Worm (Caenorhabditis elegans) whole organism, L4 larva: ENCODE results near the gene F46G10.1.

Experiments
- F44E2.7 ChIP-seq: fragments of 200-800 bp; sonication (Bioruptor generic); IDR thresholded peaks from 2 replicates; pipeline ENCODE4 v2.1.2; 2022; ENCODE audit warnings: missing genetic modification characterization, missing compliant biosample characterization
- F49E8.2 ChIP-seq: sonication (generic microtip); optimal IDR thresholded peaks from 2 replicates; lab custom pipeline; 2016; ENCODE audit warnings: missing compliant biosample characterization, mild to moderate bottlenecking, missing genetic modification characterization, borderline replicate concordance
- T20F7.1 ChIP-seq: fragments of 200-800 bp; sonication (Bioruptor generic); optimal IDR thresholded peaks from 2 replicates; lab custom pipeline; 2018; ENCODE audit warnings: mild to moderate bottlenecking, missing genetic modification characterization, missing compliant biosample characterization
- Y105C5A.15 ChIP-seq: fragments of 200-800 bp; sonication (Bioruptor generic); IDR thresholded peaks from 2 replicates; pipeline ENCODE4 v1.3.6; 2022; ENCODE audit warnings: missing genetic modification characterization, missing compliant biosample characterization
- Y48G9A.11 ChIP-seq: fragments of 200-800 bp; sonication (Bioruptor generic); IDR thresholded peaks from 2 replicates; pipeline ENCODE4 v1.3.6; 2022; ENCODE audit warnings: missing genetic modification reagents, missing genetic modification characterization, missing compliant biosample characterization
- Y75B8A.6 ChIP-seq: fragments of 200-800 bp; sonication (Bioruptor generic); IDR thresholded peaks from 2 replicates; pipeline ENCODE4 v1.3.6; 2022; ENCODE audit warnings: missing genetic modification reagents, missing genetic modification characterization, missing compliant biosample characterization
- ZK546.5 ChIP-seq, 2 experiments: sonication (generic microtip); optimal IDR thresholded peaks; 2 replicates each; lab custom pipeline; 2017; ENCODE audit warnings: missing biosample characterization in 2 of 2, missing genetic modification characterization in 2 of 2
- ama-1 ChIP-seq: fragments of 150-350 bp; optimal IDR thresholded peaks from 2 replicates; lab custom pipeline; 2014; ENCODE audit warnings: inconsistent platforms, mixed read lengths
- arid-1 ChIP-seq: fragments of 200-800 bp; sonication (Bioruptor generic); conservative IDR thresholded peaks from 2 replicates; pipeline ENCODE4 v1.3.6; 2022; ENCODE audit warnings: missing genetic modification reagents, missing genetic modification characterization, missing compliant biosample characterization
- ceh-28 ChIP-seq: fragments of 150-350 bp; optimal IDR thresholded peaks from 2 replicates; lab custom pipeline; 2014; ENCODE audit warnings: missing biosample characterization, missing genetic modification reagents, missing genetic modification characterization
- ceh-62 ChIP-seq: sonication (generic microtip); optimal IDR thresholded peaks from 2 replicates; lab custom pipeline; 2017; ENCODE audit warnings: missing biosample characterization, missing genetic modification characterization
- ces-1 ChIP-seq: fragments of 150-350 bp; sonication (generic microtip); optimal IDR thresholded peaks from 4 replicates; lab custom pipeline; 2014; ENCODE audit warnings: missing biosample characterization, missing genetic modification reagents, missing genetic modification characterization
- daf-19 ChIP-seq: fragments of 200-800 bp; sonication (Bioruptor generic); conservative IDR thresholded peaks from 2 replicates; pipeline ENCODE4 v1.3.6; 2022; ENCODE audit warnings: missing genetic modification characterization, missing compliant biosample characterization
- dmd-6 ChIP-seq: fragments of 200-800 bp; sonication (Bioruptor generic); IDR thresholded peaks from 2 replicates; pipeline ENCODE4 v1.3.6; 2022; ENCODE audit warnings: missing genetic modification reagents, missing genetic modification characterization, missing compliant biosample characterization
- dmd-8 ChIP-seq: fragments of 200-800 bp; sonication (Bioruptor generic); IDR thresholded peaks from 2 replicates; pipeline ENCODE4 v1.3.6; 2022; ENCODE audit warnings: missing genetic modification characterization, missing compliant biosample characterization
- dpl-1 ChIP-seq: fragments of 150-350 bp; optimal IDR thresholded peaks from 2 replicates; lab custom pipeline; 2014; ENCODE audit warnings: missing biosample characterization, missing genetic modification reagents, missing genetic modification characterization
- duxl-1 ChIP-seq: sonication (generic microtip); optimal IDR thresholded peaks from 2 replicates; lab custom pipeline; 2016; ENCODE audit warnings: mild to moderate bottlenecking, missing genetic modification characterization, moderate library complexity, missing compliant biosample characterization; ENCODE audit not compliant: poor library complexity
- egl-27 ChIP-seq: sonication (generic microtip); optimal IDR thresholded peaks from 3 replicates; lab custom pipeline; 2017; ENCODE audit warnings: missing biosample characterization, missing genetic modification reagents, missing genetic modification characterization
- egl-43 ChIP-seq: fragments of 200-800 bp; sonication (Bioruptor generic); IDR thresholded peaks from 2 replicates; pipeline ENCODE4 v1.3.6; 2022; ENCODE audit warnings: missing genetic modification reagents, missing genetic modification characterization, missing compliant biosample characterization
- fkh-10 ChIP-seq: fragments of 150-350 bp; optimal IDR thresholded peaks from 2 replicates; lab custom pipeline; 2014; ENCODE audit warnings: missing biosample characterization, missing genetic modification reagents, missing genetic modification characterization
- fos-1 ChIP-seq: fragments of 150-350 bp; optimal IDR thresholded peaks from 2 replicates; lab custom pipeline; 2014; ENCODE audit warnings: missing biosample characterization, missing genetic modification characterization
- gei-8 ChIP-seq: fragments of 200-800 bp; sonication (Bioruptor generic); optimal IDR thresholded peaks from 2 replicates; lab custom pipeline; 2018; ENCODE audit warnings: mild to moderate bottlenecking, missing genetic modification characterization, missing compliant biosample characterization
- hlh-30 ChIP-seq: sonication (generic microtip); optimal IDR thresholded peaks from 2 replicates; lab custom pipeline; 2017; ENCODE audit warnings: antibody characterized with exemption, mild to moderate bottlenecking, missing genetic modification characterization, missing compliant biosample characterization; ENCODE audit not compliant: insufficient read depth
- hmg-1.1 ChIP-seq: fragments of 200-800 bp; sonication (Bioruptor generic); IDR thresholded peaks from 2 replicates; pipeline ENCODE4 v1.3.6; 2022; ENCODE audit warnings: missing genetic modification reagents, missing genetic modification characterization, missing compliant biosample characterization
- lim-7 ChIP-seq: fragments of 200-800 bp; sonication (Bioruptor generic); IDR thresholded peaks from 2 replicates; pipeline ENCODE4 v1.3.6; 2022; ENCODE audit warnings: missing genetic modification characterization, missing compliant biosample characterization
- lin-1 ChIP-seq: fragments of 200-800 bp; sonication (Bioruptor generic); IDR thresholded peaks from 2 replicates; pipeline ENCODE4 v1.3.6; 2022; ENCODE audit warnings: missing genetic modification reagents, missing genetic modification characterization, missing compliant biosample characterization
- lin-13 ChIP-seq: fragments of 150-350 bp; optimal IDR thresholded peaks from 2 replicates; lab custom pipeline; 2014; ENCODE audit warnings: missing biosample characterization, missing genetic modification reagents, missing genetic modification characterization
- lin-29 ChIP-seq: fragments of 200-800 bp; sonication (Bioruptor generic); IDR thresholded peaks from 2 replicates; pipeline ENCODE4 v1.3.6; 2022; ENCODE audit warnings: missing genetic modification reagents, missing genetic modification characterization, missing compliant biosample characterization
- lin-38 ChIP-seq: fragments of 200-800 bp; sonication (Bioruptor generic); IDR thresholded peaks from 2 replicates; pipeline ENCODE4 v1.3.6; 2022; ENCODE audit warnings: missing genetic modification reagents, missing genetic modification characterization, missing compliant biosample characterization
- lin-39 ChIP-seq: fragments of 150-350 bp; optimal IDR thresholded peaks from 2 replicates; lab custom pipeline; 2014; ENCODE audit warnings: missing biosample characterization, missing genetic modification reagents, missing genetic modification characterization
- lir-3 ChIP-seq: sonication (generic microtip); optimal IDR thresholded peaks from 2 replicates; lab custom pipeline; 2016; ENCODE audit warnings: mild to moderate bottlenecking, missing genetic modification characterization, missing compliant biosample characterization
- madf-5 ChIP-seq, 2 experiments: fragments of 200-800 bp; sonication (Bioruptor generic); IDR thresholded peaks; 2 replicates each; pipeline ENCODE4 v1.3.6; 2022; ENCODE audit warnings: missing compliant biosample characterization in 2 of 2, missing genetic modification characterization in 2 of 2
- madf-9 ChIP-seq: fragments of 200-800 bp; sonication (Bioruptor generic); conservative IDR thresholded peaks from 2 replicates; pipeline ENCODE4 v1.3.6; 2022; ENCODE audit warnings: missing genetic modification reagents, missing genetic modification characterization, missing compliant biosample characterization
- mdl-1 ChIP-seq, 2 experiments: fragments of 150-350 bp in 1 of 2; sonication (generic microtip) in 1 of 2; optimal IDR thresholded peaks; 2 replicates each; lab custom pipeline; 2014 to 2017; ENCODE audit warnings: missing biosample characterization in 2 of 2, missing genetic modification characterization in 2 of 2
- mes-2 ChIP-seq: sonication (generic microtip); optimal IDR thresholded peaks from 2 replicates; lab custom pipeline; 2016; ENCODE audit warnings: missing genotype, mild to moderate bottlenecking, missing genetic modification characterization, missing compliant biosample characterization; ENCODE audit not compliant: poor library complexity, severe bottlenecking
- nhr-10 ChIP-seq: fragments of 150-350 bp; optimal IDR thresholded peaks from 2 replicates; lab custom pipeline; 2014; ENCODE audit warnings: missing biosample characterization, missing genetic modification characterization
- nhr-25 ChIP-seq: sonication (generic microtip); optimal IDR thresholded peaks from 2 replicates; lab custom pipeline; 2017; ENCODE audit warnings: missing genetic modification characterization, mild to moderate bottlenecking, missing compliant biosample characterization, antibody characterized with exemption, moderate library complexity, borderline replicate concordance; ENCODE audit not compliant: insufficient read depth
- nhr-28 ChIP-seq: fragments of 150-350 bp; optimal IDR thresholded peaks from 2 replicates; lab custom pipeline; 2014; ENCODE audit warnings: missing biosample characterization, missing genetic modification characterization
- nhr-41 ChIP-seq: fragments of 200-800 bp; sonication (Bioruptor generic); IDR thresholded peaks from 2 replicates; pipeline ENCODE4 v1.3.6; 2022; ENCODE audit warnings: missing genetic modification reagents, missing genetic modification characterization, missing compliant biosample characterization
- nhr-76 ChIP-seq: fragments of 150-350 bp; optimal IDR thresholded peaks from 2 replicates; lab custom pipeline; 2014; ENCODE audit warnings: missing biosample characterization, missing genetic modification characterization
- php-3 ChIP-seq: fragments of 200-800 bp; sonication (Bioruptor generic); IDR thresholded peaks from 2 replicates; pipeline ENCODE4 v1.3.6; 2022; ENCODE audit warnings: missing genetic modification reagents, missing genetic modification characterization, missing compliant biosample characterization
- pqm-1 ChIP-seq: sonication (generic microtip); optimal IDR thresholded peaks from 2 replicates; lab custom pipeline; 2017; ENCODE audit warnings: missing biosample characterization, missing genetic modification characterization
- saeg-2 ChIP-seq: fragments of 200-800 bp; sonication (Bioruptor generic); IDR thresholded peaks from 2 replicates; pipeline ENCODE4 v1.3.6; 2022; ENCODE audit warnings: missing genetic modification reagents, missing genetic modification characterization, missing compliant biosample characterization
- skn-1 ChIP-seq: fragments of 150-350 bp; optimal IDR thresholded peaks from 2 replicates; lab custom pipeline; 2014; ENCODE audit warnings: missing biosample characterization, missing genetic modification characterization
- snpc-4 ChIP-seq: fragments of 150-350 bp; optimal IDR thresholded peaks from 2 replicates; lab custom pipeline; 2014; ENCODE audit warnings: missing biosample characterization, missing genetic modification characterization
- unc-130 ChIP-seq: sonication (generic microtip); optimal IDR thresholded peaks from 2 replicates; lab custom pipeline; 2016; ENCODE audit warnings: missing genetic modification reagents, missing genetic modification characterization, missing compliant biosample characterization
- unc-39 ChIP-seq: sonication (generic microtip); optimal IDR thresholded peaks from 2 replicates; lab custom pipeline; 2017; ENCODE audit warnings: missing biosample characterization, missing genetic modification characterization
- unc-62 ChIP-seq, 3 experiments: fragments of 150-350 bp in 1 of 3; sonication (generic microtip); optimal IDR thresholded peaks in 2 of 3; peaks in 1 of 3; 1 replicate in 1 of 3; 2 replicates in 2 of 3; lab custom pipeline; 2014 to 2017; ENCODE audit warnings: missing biosample characterization in 3 of 3, missing genetic modification characterization in 3 of 3, missing genetic modification reagents in 3 of 3, missing genotype in 1 of 3
- vab-7 ChIP-seq: fragments of 200-800 bp; sonication (Bioruptor generic); IDR thresholded peaks from 2 replicates; pipeline ENCODE4 v1.3.6; 2022; ENCODE audit warnings: missing genetic modification reagents, missing genetic modification characterization, missing compliant biosample characterization
- zip-11 ChIP-seq: fragments of 200-800 bp; sonication (Bioruptor generic); IDR thresholded peaks from 2 replicates; pipeline ENCODE4 v1.3.6; 2022; ENCODE audit warnings: missing genetic modification characterization, missing compliant biosample characterization
- zip-2 ChIP-seq: fragments of 150-350 bp; optimal IDR thresholded peaks from 2 replicates; lab custom pipeline; 2014; ENCODE audit warnings: missing biosample characterization, missing genetic modification characterization
- ztf-11 ChIP-seq: fragments of 150-350 bp; optimal IDR thresholded peaks from 2 replicates; lab custom pipeline; 2014; ENCODE audit warnings: missing biosample characterization, missing genetic modification characterization

Gene F46G10.1

DNA sequence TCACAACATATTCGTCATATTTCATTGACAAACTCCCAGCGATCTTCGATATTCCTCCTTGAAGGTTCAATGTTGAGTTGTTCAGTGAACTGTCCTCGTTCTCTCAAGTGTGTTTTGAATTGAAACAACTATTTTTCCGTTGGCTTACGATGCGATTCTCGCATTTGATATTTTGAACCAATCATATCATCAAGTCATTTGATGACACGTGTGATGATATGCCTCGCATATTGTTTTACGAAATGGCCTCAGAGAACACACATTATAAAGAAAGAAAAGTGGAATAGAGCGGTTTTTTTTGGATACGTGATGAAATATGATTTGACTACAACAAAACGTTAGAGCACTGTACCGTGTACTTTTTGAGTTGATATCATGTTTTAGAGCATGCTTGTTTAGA, 36.9 kb upstream of the F46G10.1 start (continued):
- TF ChIP-seq lin-38 (GFP tag; lab: Robert Waterston, UW) (no peak), unc-130 (no peak), dmd-6 (peak; percentile 80), madf-9 (GFP tag; lab: Robert Waterston, UW) (no peak), nhr-76 (no peak), hlh-30 (peak; percentile 88), nhr-28 (peak; percentile 97), lir-3 (tag; lab: Kevin White, UChicago) (no peak), zip-11 (GFP tag; lab: Robert Waterston, UW) (no peak), Y75B8A.6 (GFP tag; lab: Robert Waterston, UW) (no peak), lin-1 (no peak), vab-7 (no peak), zip-2 (tag; lab: Kevin White, UChicago) (no peak), pqm-1 (tag; lab: Kevin White, UChicago) (no peak), lin-13 (GFP tag; lab: Kevin White, UChicago) (no peak), Y48G9A.11 (GFP tag; lab: Robert Waterston, UW) (no peak), nhr-10 (peak; percentile 92), Y105C5A.15 (no peak), unc-39 (tag; lab: Kevin White, UChicago) (no peak), hmg-1.1 (no peak), ama-1 (lab: Kevin White, UChicago) (no peak), F44E2.7 (GFP tag; lab: Robert Waterston, UW) (no peak), nhr-41 (GFP tag; lab: Robert Waterston, UW) (no peak), php-3 (GFP tag; lab: Robert Waterston, UW) (peak; percentile 30; the same call in 1 of the 2 replicates), egl-43 (GFP tag; lab: Robert Waterston, UW) (no peak), egl-27 (tag; lab: Kevin White, UChicago) (no peak), T20F7.1 (GFP tag; lab: Kevin White, UChicago) (peak; percentile 56), lin-39 (tag; lab: Kevin White, UChicago) (no peak), fos-1 (tag; lab: Kevin White, UChicago) (no peak), ces-1 (GFP tag; lab: Kevin White, UChicago) (no peak), madf-5 (GFP tag; IDR thresholded peaks at IDR 0.05; lab: Robert Waterston, UW) (no peak), daf-19 (GFP tag; lab: Robert Waterston, UW) (no peak), nhr-25 (tag; lab: Kevin White, UChicago) (no peak), mdl-1 (tag; optimal IDR thresholded peaks at IDR 0.05; lab: Kevin White, UChicago) (peak in 1 of 2 experiments; percentile 81), F49E8.2 (tag; lab: Kevin White, UChicago) (no peak), dpl-1 (peak; percentile 11), lim-7 (GFP tag; lab: Robert Waterston, UW) (no peak), fkh-10 (GFP tag; lab: Kevin White, UChicago) (no peak), mes-2 (tag; lab: Kevin White, UChicago) (peak; percentile 41), ceh-28 (no peak), unc-62 (GFP tag; optimal IDR thresholded peaks at IDR 0.05 in 1 of 2; lab: Kevin White, UChicago) (no peak), unc-62 (tag; optimal IDR thresholded peaks at IDR 0.05; lab: Kevin White, UChicago) (no peak), arid-1 (GFP tag; lab: Robert Waterston, UW) (no peak), ztf-11 (tag; lab: Kevin White, UChicago) (no peak), ceh-62 (tag; lab: Kevin White, UChicago) (no peak), ZK546.5 (tag; optimal IDR thresholded peaks at IDR 0.05; lab: Kevin White, UChicago) (no peak), gei-8 (no peak), snpc-4 (tag; lab: Kevin White, UChicago) (no peak), skn-1 (tag; lab: Kevin White, UChicago) (no peak), lin-29 (GFP tag; lab: Robert Waterston, UW) (no peak), duxl-1 (tag; lab: Kevin White, UChicago) (no peak), dmd-8 (no peak), saeg-2 (GFP tag; lab: Robert Waterston, UW) (no peak)
